Fruit fly (Drosophila melanogaster): Measurements from ENCODE around the gene Cp19.
A peak's percentile ranks its signal among the peaks of the same experiment; 100 is the strongest.

Cp19 gene

dm6 chr3L:8693558-8694502 is 35.8 kb upstream of the Cp19 start:
- TF ChIP-seq fru (optimal IDR thresholded peaks at IDR 0.05) (no peak), crol (GFP tag; IDR thresholded peaks at IDR 0.05) (peak; percentile 71), dysf (GFP tag; IDR thresholded peaks at IDR 0.05) (no peak), CG17328 (GFP tag; IDR thresholded peaks at IDR 0.05) (no peak), CG9817 (tag; optimal IDR thresholded peaks at IDR 0.05) (peak; percentile 17), nerfin-1 (tag; optimal IDR thresholded peaks at IDR 0.05) (no peak), z (GFP tag; IDR thresholded peaks at IDR 0.05) (peak; percentile 80; the same call in 2 of the 3 replicates), Drgx (GFP tag; IDR thresholded peaks at IDR 0.05) (peak; percentile 46; the same call in 1 of the 2 replicates), mam (GFP tag; optimal IDR thresholded peaks at IDR 0.05) (no peak), sug (tag; optimal IDR thresholded peaks at IDR 0.05) (peak; percentile 38), Blimp-1 (GFP tag; optimal IDR thresholded peaks at IDR 0.05) (no peak), chinmo (GFP tag; IDR thresholded peaks at IDR 0.05; ENCODE audit: partially characterized antibody) (peak; percentile 88; the same call in 3 of the 4 replicates), lab (GFP tag; optimal IDR thresholded peaks at IDR 0.05) (peak; percentile 0), CG33213 (GFP tag; optimal IDR thresholded peaks at IDR 0.05) (no peak), nau (GFP tag; optimal IDR thresholded peaks at IDR 0.05) (no peak), HHEX (GFP tag; optimal IDR thresholded peaks at IDR 0.05) (peak; percentile 39), CG10543 (GFP tag; optimal IDR thresholded peaks at IDR 0.05) (peak; percentile 61), CG9932 (GFP tag; IDR thresholded peaks at IDR 0.05) (0 out of 2 replicates have a peak, but pooled peaks have one; percentile 9), dmrt99B (tag; optimal IDR thresholded peaks at IDR 0.05) (peak; percentile 16), Ets65A (GFP tag) (peak; percentile 35), abd-A (tag; optimal IDR thresholded peaks at IDR 0.05) (peak; percentile 6), CG13424 (tag; optimal IDR thresholded peaks at IDR 0.05) (no peak), cato (GFP tag; optimal IDR thresholded peaks at IDR 0.05; ENCODE audit: borderline replicate concordance) (no peak), CG11695 (GFP tag; IDR thresholded peaks at IDR 0.05) (no peak), slbo (GFP tag; IDR thresholded peaks at IDR 0.05) (0 out of 2 replicates have a peak, but pooled peaks have one; percentile 3), oc (tag; optimal IDR thresholded peaks at IDR 0.05) (peak; percentile 82), tgo (GFP tag; IDR thresholded peaks at IDR 0.05) (no peak), amos (GFP tag; IDR thresholded peaks at IDR 0.05; ENCODE audit: partially characterized antibody) (no peak), C15 (GFP tag; IDR thresholded peaks at IDR 0.05) (0 out of 3 replicates have a peak, but pooled peaks have one; percentile 33), CG14860 (GFP tag; IDR thresholded peaks at IDR 0.05; ENCODE audit: partially characterized antibody) (no peak), Dip3 (GFP tag; optimal IDR thresholded peaks at IDR 0.05) (no peak), cwo (GFP tag; optimal IDR thresholded peaks at IDR 0.05) (peak; percentile 68), Dbx (GFP tag; IDR thresholded peaks at IDR 0.05) (0 out of 3 replicates have a peak, but pooled peaks have one; percentile 33), CG12769 (tag; optimal IDR thresholded peaks at IDR 0.05) (peak; percentile 33), btn (GFP tag; optimal IDR thresholded peaks at IDR 0.05) (no peak), Dp (GFP tag; optimal IDR thresholded peaks at IDR 0.05) (no peak), vvl (GFP tag; IDR thresholded peaks at IDR 0.05) (0 out of 2 replicates have a peak, but pooled peaks have one; percentile 45), CG8290 (GFP tag; optimal IDR thresholded peaks at IDR 0.05) (no peak), CG8290 (tag; optimal IDR thresholded peaks at IDR 0.05) (peak in 1 of 2 experiments; percentile 45), tin (GFP tag; optimal IDR thresholded peaks at IDR 0.05) (no peak), bcd (GFP tag; optimal IDR thresholded peaks at IDR 0.05) (peak; percentile 38), al (GFP tag; IDR thresholded peaks at IDR 0.05) (no peak), Med (GFP tag) (peak; percentile 71), CG7745 (tag; optimal IDR thresholded peaks at IDR 0.05) (no peak), CG4707 (GFP tag; optimal IDR thresholded peaks at IDR 0.05) (no peak), CG3281 (GFP tag; optimal IDR thresholded peaks at IDR 0.05) (peak; percentile 17), onecut (GFP tag; IDR thresholded peaks at IDR 0.05) (no peak), Hmr (GFP tag; optimal IDR thresholded peaks at IDR 0.05) (peak; percentile 36)
